Fruit fly (Drosophila melanogaster) whole organism, embryonic: Measurements from ENCODE around the gene CG4955.
A peak's percentile ranks its signal among the peaks of the same experiment; 100 is the strongest.

Experiments used
- Bdp1 ChIP-seq: fragments of 200-800 bp; sonication (Bioruptor generic); optimal IDR thresholded peaks from 3 replicates; lab custom pipeline; 2016; ENCODE audit warnings: missing biosample characterization, missing genetic modification characterization
- CG10209 ChIP-seq: fragments of 200-800 bp; sonication (Bioruptor generic); optimal IDR thresholded peaks from 3 replicates; lab custom pipeline; 2017; ENCODE audit warnings: missing biosample characterization, mild to moderate bottlenecking, missing genetic modification characterization, missing genetic modification reagents
- CG11398 ChIP-seq: fragments of 200-800 bp; sonication (Bioruptor generic); optimal IDR thresholded peaks from 2 replicates; lab custom pipeline; 2016; ENCODE audit warnings: missing biosample characterization, missing genetic modification characterization
- CG11695 ChIP-seq: fragments of 200-800 bp; sonication (Bioruptor generic); IDR thresholded peaks from 3 replicates; pipeline ENCODE4 v1.3.6; 2022; ENCODE audit warnings: missing biosample characterization, missing genetic modification characterization
- CG12219 ChIP-seq: fragments of 200-800 bp; sonication (Bioruptor generic); optimal IDR thresholded peaks from 3 replicates; lab custom pipeline; 2018; ENCODE audit warnings: missing biosample characterization, mild to moderate bottlenecking, missing genetic modification characterization
- CG1233 ChIP-seq: fragments of 200-800 bp; sonication (Bioruptor generic); optimal IDR thresholded peaks from 4 replicates; lab custom pipeline; 2018; ENCODE audit warnings: missing biosample characterization, mild to moderate bottlenecking, missing genetic modification characterization
- CG13775 ChIP-seq: fragments of 200-800 bp; sonication (Bioruptor generic); optimal IDR thresholded peaks from 3 replicates; lab custom pipeline; 2017; ENCODE audit warnings: missing biosample characterization, mild to moderate bottlenecking, missing genetic modification characterization
- CG14014 ChIP-seq: fragments of 200-800 bp; sonication (Bioruptor generic); IDR thresholded peaks from 2 replicates; pipeline ENCODE4 v1.3.6; 2022; ENCODE audit warnings: missing biosample characterization, missing genetic modification characterization
- CG17359 ChIP-seq: fragments of 200-800 bp; sonication (Bioruptor generic); optimal IDR thresholded peaks from 3 replicates; lab custom pipeline; 2018; ENCODE audit warnings: missing biosample characterization, mild to moderate bottlenecking, missing genetic modification characterization, moderate library complexity
- CG2202 ChIP-seq: fragments of 200-800 bp; sonication (Bioruptor generic); optimal IDR thresholded peaks from 2 replicates; lab custom pipeline; 2018; ENCODE audit warnings: missing biosample characterization, mild to moderate bottlenecking, missing genetic modification characterization
- CG2712 ChIP-seq: fragments of 200-800 bp; optimal IDR thresholded peaks from 3 replicates; lab custom pipeline; 2019; ENCODE audit warnings: missing biosample characterization, mild to moderate bottlenecking, missing genetic modification characterization, moderate library complexity
- CG3065 ChIP-seq: fragments of 200-800 bp; sonication (Bioruptor generic); optimal IDR thresholded peaks from 2 replicates; lab custom pipeline; 2016; ENCODE audit warnings: missing biosample characterization, missing genetic modification characterization
- CG31441 ChIP-seq: fragments of 200-800 bp; sonication (Bioruptor generic); IDR thresholded peaks from 2 replicates; pipeline ENCODE4 v1.3.6; 2022; ENCODE audit warnings: missing biosample characterization, missing genetic modification characterization
- CG3838 ChIP-seq: fragments of 200-800 bp; sonication (Bioruptor generic); optimal IDR thresholded peaks from 3 replicates; lab custom pipeline; 2016; ENCODE audit warnings: missing biosample characterization, missing genetic modification characterization
- CG6683 ChIP-seq: fragments of 200-800 bp; sonication (Bioruptor generic); optimal IDR thresholded peaks from 2 replicates; lab custom pipeline; 2017; ENCODE audit warnings: missing biosample characterization, mild to moderate bottlenecking, missing genetic modification characterization, missing genetic modification reagents
- CG6689 ChIP-seq: fragments of 200-800 bp; sonication (Bioruptor generic); IDR thresholded peaks from 2 replicates; pipeline ENCODE4 v1.3.6; 2022; ENCODE audit warnings: missing biosample characterization, missing genetic modification characterization
- CG7357 ChIP-seq: fragments of 200-800 bp; sonication (Bioruptor generic); IDR thresholded peaks from 3 replicates; pipeline ENCODE4 v1.3.6; 2022; ENCODE audit warnings: missing biosample characterization, missing genetic modification characterization
- Chrac-16 ChIP-seq: fragments of 200-800 bp; sonication (Bioruptor generic); optimal IDR thresholded peaks from 3 replicates; lab custom pipeline; 2016; ENCODE audit warnings: missing biosample characterization, missing genetic modification characterization
- CoRest ChIP-seq: fragments of 200-800 bp; sonication (Bioruptor generic); optimal IDR thresholded peaks from 3 replicates; lab custom pipeline; 2018; ENCODE audit warnings: missing biosample characterization, mild to moderate bottlenecking, missing genetic modification characterization, moderate library complexity
- Dll ChIP-seq: fragments of 200-800 bp; sonication (Bioruptor generic); IDR thresholded peaks from 4 replicates; pipeline ENCODE4 v1.3.6; 2022; ENCODE audit warnings: missing biosample characterization, missing genetic modification characterization; ENCODE audit not compliant: partially characterized antibody
- Elba2 ChIP-seq: fragments of 200-800 bp; sonication (Bioruptor generic); optimal IDR thresholded peaks from 3 replicates; lab custom pipeline; 2016; ENCODE audit warnings: missing biosample characterization, missing genetic modification characterization
- Fer3 ChIP-seq: fragments of 200-800 bp; sonication (Bioruptor generic); optimal IDR thresholded peaks from 2 replicates; lab custom pipeline; 2018; ENCODE audit warnings: missing biosample characterization, mild to moderate bottlenecking, missing genetic modification characterization, moderate library complexity
- Gug ChIP-seq: fragments of 200-800 bp; sonication (Bioruptor generic); IDR thresholded peaks from 4 replicates; pipeline ENCODE4 v1.3.6; 2022; ENCODE audit warnings: missing biosample characterization, missing genetic modification characterization
- HLH54F ChIP-seq: fragments of 200-800 bp; sonication (Bioruptor generic); optimal IDR thresholded peaks from 3 replicates; lab custom pipeline; 2016; ENCODE audit warnings: missing biosample characterization, missing genetic modification characterization
- Hr51 ChIP-seq, 2 experiments: fragments of 200-800 bp; sonication (Bioruptor generic); optimal IDR thresholded peaks; 2 replicates in 1 of 2; 3 replicates in 1 of 2; lab custom pipeline; 2016 to 2018; ENCODE audit warnings: missing biosample characterization in 2 of 2, missing genetic modification characterization in 2 of 2, mild to moderate bottlenecking in 1 of 2, moderate library complexity in 1 of 2
- Optix ChIP-seq: fragments of 200-800 bp; sonication (Bioruptor generic); IDR thresholded peaks from 3 replicates; pipeline ENCODE4 v1.3.6; 2022; ENCODE audit warnings: missing biosample characterization, missing genetic modification characterization
- Scr ChIP-seq: fragments of 200-800 bp; sonication (Bioruptor generic); IDR thresholded peaks from 2 replicates; pipeline ENCODE4 v1.3.6; 2022; ENCODE audit warnings: missing biosample characterization, missing genetic modification characterization; ENCODE audit not compliant: partially characterized antibody
- Stat92E ChIP-seq, 3 experiments: fragments of >200 bp in 2 of 3; fragments of 200-800 bp in 1 of 3; sonication (Bioruptor generic) in 1 of 3; optimal IDR thresholded peaks; 2 replicates each; lab custom pipeline; 2017 to 2019; ENCODE audit warnings: missing biosample characterization in 3 of 3, missing genetic modification characterization in 3 of 3, mild to moderate bottlenecking in 1 of 3, moderate library complexity in 1 of 3
- bab2 ChIP-seq: fragments of 200-800 bp; sonication (Bioruptor generic); optimal IDR thresholded peaks from 2 replicates; lab custom pipeline; 2016; ENCODE audit warnings: missing biosample characterization, missing genetic modification characterization
- cato ChIP-seq: fragments of 200-800 bp; sonication (Bioruptor generic); optimal IDR thresholded peaks from 2 replicates; lab custom pipeline; 2016; ENCODE audit warnings: missing biosample characterization, missing genetic modification characterization, borderline replicate concordance
- cwo ChIP-seq: fragments of 200-800 bp; sonication (Bioruptor generic); optimal IDR thresholded peaks from 3 replicates; lab custom pipeline; 2017; ENCODE audit warnings: missing biosample characterization, missing genetic modification characterization, mild to moderate bottlenecking, moderate library complexity, missing genetic modification reagents
- dimm ChIP-seq: fragments of 200-800 bp; sonication (Bioruptor generic); IDR thresholded peaks from 2 replicates; pipeline ENCODE4 v1.3.6; 2022; ENCODE audit warnings: missing biosample characterization, missing genetic modification characterization
- emc ChIP-seq: fragments of 200-800 bp; sonication (Bioruptor generic); optimal IDR thresholded peaks from 2 replicates; lab custom pipeline; 2016; ENCODE audit warnings: missing biosample characterization, missing genetic modification characterization
- fd64A ChIP-seq: fragments of 200-800 bp; sonication (Bioruptor generic); optimal IDR thresholded peaks from 3 replicates; lab custom pipeline; 2018; ENCODE audit warnings: missing biosample characterization, mild to moderate bottlenecking, missing genetic modification characterization
- knrl ChIP-seq: fragments of 200-800 bp; sonication (Bioruptor generic); IDR thresholded peaks from 3 replicates; pipeline ENCODE4 v1.3.6; 2022; ENCODE audit warnings: missing biosample characterization, missing genetic modification characterization; ENCODE audit not compliant: partially characterized antibody
- nmo ChIP-seq: fragments of 200-800 bp; sonication (Bioruptor generic); optimal IDR thresholded peaks from 2 replicates; lab custom pipeline; 2018; ENCODE audit warnings: missing biosample characterization, mild to moderate bottlenecking, missing genetic modification characterization, moderate library complexity
- odd ChIP-seq: fragments of 200-800 bp; sonication (Bioruptor generic); optimal IDR thresholded peaks from 2 replicates; lab custom pipeline; 2017; ENCODE audit warnings: missing biosample characterization, mild to moderate bottlenecking, missing genetic modification characterization
- otp ChIP-seq: fragments of 200-800 bp; sonication (Bioruptor generic); IDR thresholded peaks from 3 replicates; pipeline ENCODE4, ENCODE4 v1.3.6; 2022; ENCODE audit warnings: missing biosample characterization, missing genetic modification characterization
- phol ChIP-seq: fragments of 200-800 bp; sonication (Bioruptor generic); optimal IDR thresholded peaks from 3 replicates; lab custom pipeline; 2018; ENCODE audit warnings: missing biosample characterization, mild to moderate bottlenecking, missing genetic modification characterization, moderate library complexity
- pum ChIP-seq: fragments of 200-800 bp; sonication (Bioruptor generic); optimal IDR thresholded peaks from 2 replicates; lab custom pipeline; 2016; ENCODE audit warnings: missing biosample characterization, missing genetic modification characterization
- run ChIP-seq: fragments of 200-800 bp; sonication (Bioruptor generic); optimal IDR thresholded peaks from 3 replicates; lab custom pipeline; 2018; ENCODE audit warnings: missing biosample characterization, mild to moderate bottlenecking, missing genetic modification characterization
- slbo ChIP-seq: fragments of 200-800 bp; sonication (Bioruptor generic); IDR thresholded peaks from 2 replicates; pipeline ENCODE4 v1.3.6; 2022; ENCODE audit warnings: missing biosample characterization, missing genetic modification characterization
- slou ChIP-seq: fragments of 200-800 bp; sonication (Bioruptor generic); optimal IDR thresholded peaks from 3 replicates; lab custom pipeline; 2016; ENCODE audit warnings: missing biosample characterization, missing genetic modification characterization
- stc ChIP-seq: fragments of 200-800 bp; sonication (Bioruptor generic); IDR thresholded peaks from 2 replicates; pipeline ENCODE4 v1.3.6; 2022; ENCODE audit warnings: missing biosample characterization, missing genetic modification characterization
- tll ChIP-seq, 2 experiments: fragments of 200-800 bp in 1 of 2; fragments of >200 bp in 1 of 2; sonication (Bioruptor generic) in 1 of 2; optimal IDR thresholded peaks; 2 replicates each; lab custom pipeline; 2017 to 2019; ENCODE audit warnings: missing biosample characterization in 2 of 2, missing genetic modification characterization in 2 of 2, mild to moderate bottlenecking in 1 of 2, moderate library complexity in 1 of 2
- twi ChIP-seq: fragments of 200-800 bp; optimal IDR thresholded peaks from 2 replicates; lab custom pipeline; 2019; ENCODE audit warnings: missing biosample characterization, mild to moderate bottlenecking, missing genetic modification characterization, moderate library complexity
- vnd ChIP-seq: fragments of 200-800 bp; sonication (Bioruptor generic); IDR thresholded peaks from 3 replicates; pipeline ENCODE4 v1.3.6; 2022; ENCODE audit warnings: missing biosample characterization, missing genetic modification characterization; ENCODE audit not compliant: partially characterized antibody

CG4955 gene

DNA sequence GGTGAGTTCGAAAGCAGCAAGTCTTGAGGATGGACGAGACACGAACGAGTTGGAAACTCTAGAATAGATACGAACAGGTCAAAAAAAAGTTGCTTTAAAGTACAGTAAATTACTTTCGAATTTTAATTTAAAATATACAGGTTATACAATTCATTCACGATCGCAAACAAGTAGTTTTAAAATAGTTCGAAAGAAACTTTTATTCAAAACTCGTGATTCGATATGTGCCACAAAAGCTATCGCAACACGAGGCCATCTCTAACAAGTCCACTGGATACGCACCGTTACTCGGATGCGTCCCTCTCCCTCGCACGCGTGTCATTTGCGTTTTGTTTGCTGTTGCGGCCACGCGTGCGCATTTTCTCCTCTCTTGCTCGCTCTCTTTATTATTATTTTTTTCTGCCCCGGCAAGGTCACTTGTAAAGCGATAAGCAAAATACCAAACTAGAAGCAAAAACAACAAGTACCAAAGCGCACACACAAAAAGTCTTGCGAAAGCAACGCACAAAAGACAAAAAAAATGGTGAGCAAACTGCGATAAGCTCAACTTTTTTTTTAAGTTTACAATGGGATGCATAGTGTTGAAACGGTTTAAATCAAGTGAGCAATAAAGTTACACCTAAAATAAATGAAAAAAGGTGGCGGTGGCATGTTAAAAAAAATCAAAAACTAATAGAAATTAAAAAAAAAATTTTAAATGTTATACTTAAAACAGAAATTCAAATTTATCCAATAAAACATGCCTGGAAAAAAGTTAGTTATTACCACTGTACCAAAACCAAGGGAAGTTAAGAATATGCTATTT lies 44.0 kb downstream of the CG4955 start (continued):
- TF ChIP-seq CG7357 (GFP tag; lab: Robert Waterston, UW) (peak; percentile 26; the same call in 2 of the 3 replicates), CG2202 (tag; lab: Kevin White, UChicago) (peak; percentile 2), Scr (peak; percentile 94), cato (GFP tag; lab: Kevin White, UChicago) (no peak), Fer3 (tag; lab: Kevin White, UChicago) (peak; percentile 85), pum (peak; percentile 5), odd (GFP tag; lab: Kevin White, UChicago) (peak; percentile 17), CG6683 (GFP tag; lab: Kevin White, UChicago) (peak; percentile 50), knrl (GFP tag; lab: Robert Waterston, UW) (peak; percentile 87; the same call in 2 of the 3 replicates), CG31441 (GFP tag; lab: Robert Waterston, UW) (peak; percentile 80), slbo (GFP tag; lab: Robert Waterston, UW) (peak; percentile 81), CG10209 (GFP tag; lab: Kevin White, UChicago) (peak; percentile 65), Dll (GFP tag; lab: Robert Waterston, UW) (peak; percentile 98), CG3838 (GFP tag; lab: Kevin White, UChicago) (no peak), phol (peak; percentile 69), nmo (GFP tag; lab: Kevin White, UChicago) (peak; percentile 28), vnd (GFP tag; lab: Robert Waterston, UW) (peak; percentile 92), CG6689 (GFP tag; lab: Robert Waterston, UW) (peak; percentile 68), emc (GFP tag; lab: Kevin White, UChicago) (no peak), slou (GFP tag; lab: Kevin White, UChicago) (no peak), Bdp1 (GFP tag; lab: Kevin White, UChicago) (no peak), CG12219 (peak; percentile 2), Stat92E (GFP tag; optimal IDR thresholded peaks at IDR 0.05; lab: Kevin White, UChicago) (no peak), CG14014 (GFP tag; lab: Robert Waterston, UW) (peak; percentile 72), run (tag; lab: Kevin White, UChicago) (no peak), bab2 (GFP tag; lab: Kevin White, UChicago) (no peak), tll (GFP tag; optimal IDR thresholded peaks at IDR 0.05; lab: Kevin White, UChicago) (peak in 1 of 2 experiments; percentile 13), CoRest (tag; lab: Kevin White, UChicago) (peak; percentile 54), Gug (peak; percentile 26; the same call in 3 of the 4 replicates), CG11398 (GFP tag; lab: Kevin White, UChicago) (peak; percentile 22), twi (no peak), otp (GFP tag; lab: Robert Waterston, UW) (peak; percentile 37; the same call in 1 of the 3 replicates), CG1233 (peak; percentile 51), cwo (GFP tag; lab: Kevin White, UChicago) (peak; percentile 78), fd64A (peak; percentile 6), HLH54F (GFP tag; lab: Kevin White, UChicago) (peak; percentile 1), CG2712 (tag; lab: Kevin White, UChicago) (peak; percentile 71), Hr51 (GFP tag; optimal IDR thresholded peaks at IDR 0.05; lab: Kevin White, UChicago) (peak; percentile 23 to 80), CG17359 (tag; lab: Kevin White, UChicago) (peak; percentile 71), Elba2 (no peak), CG3065 (no peak), CG13775 (GFP tag; lab: Kevin White, UChicago) (peak; percentile 38), stc (GFP tag; lab: Robert Waterston, UW) (peak; percentile 85), CG11695 (peak; percentile 83), Chrac-16 (GFP tag; lab: Kevin White, UChicago) (peak; percentile 20), dimm (GFP tag; lab: Robert Waterston, UW) (0 out of 2 replicates have a peak, but pooled peaks have one; percentile 19), Optix (peak; percentile 35; the same call in 1 of the 3 replicates)
